Worm (Caenorhabditis elegans): ENCODE results near the gene pgap-2.

DNA sequence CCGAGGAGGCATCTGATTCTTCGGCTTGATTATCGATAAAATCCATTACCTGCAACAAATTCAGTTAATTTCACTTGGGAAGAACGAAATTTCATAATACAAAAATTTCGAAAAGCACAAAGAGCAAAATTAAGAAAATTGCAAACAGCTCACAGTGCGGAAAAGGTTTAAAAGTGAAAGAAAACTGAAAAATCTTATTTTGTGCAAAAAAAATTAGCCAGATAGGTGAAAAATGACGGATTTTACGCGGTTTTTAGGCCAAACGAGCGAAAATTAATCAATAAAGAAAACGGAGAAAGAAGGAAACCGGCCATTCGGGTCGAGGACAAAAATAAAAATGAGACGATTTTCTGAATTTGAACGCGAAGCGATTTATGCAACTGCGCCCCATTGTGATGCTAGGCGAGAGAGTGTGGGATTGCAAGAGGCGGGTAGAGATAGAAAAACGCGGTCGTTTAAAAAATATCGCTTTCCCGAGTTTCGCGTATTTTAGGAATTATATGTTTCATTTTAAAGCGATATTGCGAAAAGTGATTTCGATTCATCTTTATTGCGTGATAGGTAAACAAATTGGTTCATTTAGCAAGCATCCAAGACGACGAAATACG, 15.4 kb downstream of the pgap-2 start, which contains the start of gene emb-5:
- TF ChIP-seq dao-5 (tag; optimal IDR thresholded peaks at IDR 0.05) (no peak), him-1 (tag; optimal IDR thresholded peaks at IDR 0.05) (no peak)
